Worm (Caenorhabditis elegans) whole organism, L4 larva: ENCODE measurements around the gene dnc-4.

Source experiments
- aha-1 ChIP-seq: fragments of 150-350 bp; peaks from one replicate; lab custom pipeline; 2014; ENCODE audit warnings: missing biosample characterization, missing genetic modification characterization
- ceh-32 ChIP-seq: sonication (generic microtip); optimal IDR thresholded peaks from 2 replicates; lab custom pipeline; 2016; ENCODE audit warnings: mild to moderate bottlenecking, missing genetic modification characterization, missing compliant biosample characterization; ENCODE audit not compliant: poor library complexity
- mep-1 ChIP-seq: fragments of 150-350 bp; sonication (generic microtip); optimal IDR thresholded peaks from 3 replicates; lab custom pipeline; 2014; ENCODE audit warnings: missing biosample characterization, missing genetic modification characterization
- nhr-237 ChIP-seq: sonication (generic microtip); optimal IDR thresholded peaks from 2 replicates; lab custom pipeline; 2017; ENCODE audit warnings: missing biosample characterization, missing genetic modification characterization
- sdz-12 ChIP-seq: fragments of 200-800 bp; sonication (Bioruptor generic); optimal IDR thresholded peaks from 2 replicates; lab custom pipeline; 2018; ENCODE audit warnings: mild to moderate bottlenecking, missing genetic modification characterization, missing compliant biosample characterization
- unc-62 ChIP-seq, 3 experiments: fragments of 150-350 bp in 1 of 3; sonication (generic microtip); optimal IDR thresholded peaks in 2 of 3; peaks in 1 of 3; 1 replicate in 1 of 3; 2 replicates in 2 of 3; lab custom pipeline; 2014 to 2017; ENCODE audit warnings: missing biosample characterization in 3 of 3, missing genetic modification characterization in 3 of 3, missing genetic modification reagents in 3 of 3, missing genotype in 1 of 3
- zfp-3 ChIP-seq: fragments of 200-800 bp; sonication (Bioruptor generic); conservative IDR thresholded peaks from 2 replicates; pipeline ENCODE4 v1.3.6; 2022; ENCODE audit warnings: missing genetic modification reagents, missing genetic modification characterization, missing compliant biosample characterization

dnc-4 gene

DNA sequence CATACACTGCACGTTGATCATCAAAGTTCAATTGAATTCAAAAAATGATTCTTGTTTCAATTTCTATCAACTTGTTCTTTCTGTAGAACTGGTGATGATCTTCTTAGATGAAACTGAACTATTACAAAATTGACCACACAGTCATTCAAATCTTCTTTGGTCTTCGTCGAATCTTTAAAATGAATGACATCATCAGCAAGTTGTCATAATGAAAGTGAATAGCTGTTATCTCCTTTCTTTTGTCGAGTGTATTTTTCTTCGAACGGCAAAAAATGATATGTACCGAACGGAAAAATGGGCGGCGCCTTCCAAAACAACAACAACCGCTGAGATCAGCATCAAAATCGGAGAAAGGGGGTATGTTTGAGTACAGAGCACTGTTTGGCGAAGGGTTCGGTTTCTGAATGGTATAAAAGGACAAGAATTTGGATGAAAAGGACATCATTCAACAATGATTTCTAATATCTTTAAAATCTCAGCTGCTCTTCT lies 42.1 kb downstream of the dnc-4 start, which contains the start of gene ora-1:
TSS of gene ora-1 (plus strand) at position 439 of the 489 bp plus-strand sequence.
- TF ChIP-seq ceh-32 (no peak), zfp-3 (no peak), nhr-237 (tag; lab: Kevin White, UChicago) (no peak), unc-62 (GFP tag; optimal IDR thresholded peaks at IDR 0.05 in 1 of 2; lab: Kevin White, UChicago) (peak in 1 of 2 experiments; percentile 14), unc-62 (tag; optimal IDR thresholded peaks at IDR 0.05; lab: Kevin White, UChicago) (no peak), aha-1 (peak; percentile 49), sdz-12 (GFP tag; lab: Kevin White, UChicago) (no peak)

DNA sequence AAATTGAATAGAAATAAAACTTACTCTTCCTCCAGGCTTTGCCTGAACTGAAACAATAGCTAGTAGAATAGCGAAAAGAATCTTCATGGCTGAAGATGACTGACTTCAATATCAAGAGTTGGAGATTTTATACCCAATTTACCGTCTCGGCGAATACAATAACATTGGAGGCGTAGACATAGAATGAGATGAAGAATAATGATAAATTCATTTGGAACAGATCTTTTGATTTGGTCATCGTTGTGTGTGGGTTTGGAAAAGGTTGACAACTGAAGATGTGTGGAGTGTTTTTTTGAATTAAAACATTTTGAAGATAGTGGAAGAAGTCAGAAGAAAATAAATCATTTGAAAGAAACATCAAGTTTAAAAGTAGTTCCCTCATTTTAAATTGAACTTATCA lies 43.4 kb downstream of the dnc-4 start, which contains the start of gene F57H12.6:
TSS of gene F57H12.6 (minus strand) at position 101 of the 400 bp plus-strand sequence.
- TF ChIP-seq mep-1 (tag; lab: Kevin White, UChicago) (no peak), aha-1 (peak; percentile 84)
